Fruit fly (Drosophila melanogaster): ENCODE results near the gene CG14321.

- TF ChIP-seq Neu2 (GFP tag; optimal IDR thresholded peaks at IDR 0.05; ENCODE audit: borderline replicate concordance) (no peak), chn (GFP tag; optimal IDR thresholded peaks at IDR 0.05) (no peak), CrebB (tag; optimal IDR thresholded peaks at IDR 0.05) (no peak), psq (GFP tag; optimal IDR thresholded peaks at IDR 0.05) (peak; percentile 10), CG8290 (GFP tag; optimal IDR thresholded peaks at IDR 0.05) (no peak), CG8290 (tag; optimal IDR thresholded peaks at IDR 0.05) (no peak)
Measured at dm6 chr3R:17701971-17702845, 31.2 kb upstream of the CG14321 start.
